Fruit fly (Drosophila melanogaster) whole organism, embryonic: ENCODE measurements around the gene CG31103.

Experiments used
- ATbp ChIP-seq: fragments of 200-800 bp; sonication (Bioruptor generic); optimal IDR thresholded peaks from 2 replicates; lab custom pipeline; 2017; ENCODE audit warnings: missing biosample characterization, mild to moderate bottlenecking, missing genetic modification characterization, missing genetic modification reagents
- Bdp1 ChIP-seq: fragments of 200-800 bp; sonication (Bioruptor generic); optimal IDR thresholded peaks from 3 replicates; lab custom pipeline; 2016; ENCODE audit warnings: missing biosample characterization, missing genetic modification characterization
- CG11723 ChIP-seq: fragments of 200-800 bp; sonication (Bioruptor generic); optimal IDR thresholded peaks from 2 replicates; lab custom pipeline; 2017; ENCODE audit warnings: missing biosample characterization, mild to moderate bottlenecking, missing genetic modification characterization
- CG15269 ChIP-seq: fragments of 200-800 bp; sonication (Bioruptor generic); optimal IDR thresholded peaks from 2 replicates; lab custom pipeline; 2018; ENCODE audit warnings: missing biosample characterization, mild to moderate bottlenecking, missing genetic modification characterization, moderate library complexity
- CG15514 ChIP-seq: fragments of 200-800 bp; sonication (Bioruptor generic); optimal IDR thresholded peaks from 3 replicates; lab custom pipeline; 2017; ENCODE audit warnings: missing biosample characterization, missing genetic modification characterization, mild to moderate bottlenecking, moderate library complexity, missing genetic modification reagents
- CG16779 ChIP-seq: fragments of 200-800 bp; sonication (Bioruptor generic); IDR thresholded peaks from 2 replicates; pipeline ENCODE4 v1.3.6; 2022; ENCODE audit warnings: missing biosample characterization, missing genetic modification characterization
- CG18476 ChIP-seq: fragments of 200-800 bp; sonication (Bioruptor generic); optimal IDR thresholded peaks from 2 replicates; lab custom pipeline; 2016; ENCODE audit warnings: missing biosample characterization, mild to moderate bottlenecking, missing genetic modification characterization
- CG31365 ChIP-seq: fragments of 200-800 bp; sonication (Bioruptor generic); optimal IDR thresholded peaks from 2 replicates; lab custom pipeline; 2018; ENCODE audit warnings: missing biosample characterization, mild to moderate bottlenecking, missing genetic modification characterization
- CG34422 ChIP-seq: fragments of 200-800 bp; sonication (Bioruptor generic); IDR thresholded peaks from 3 replicates; pipeline ENCODE4 v1.3.6; 2022; ENCODE audit warnings: missing biosample characterization, missing genetic modification characterization
- CG6791 ChIP-seq: fragments of 200-800 bp; sonication (Bioruptor generic); IDR thresholded peaks from 3 replicates; pipeline ENCODE4 v1.3.6; 2022; ENCODE audit warnings: missing biosample characterization, missing genetic modification characterization; ENCODE audit not compliant: partially characterized antibody
- CG7271 ChIP-seq: fragments of 200-800 bp; sonication (Bioruptor generic); optimal IDR thresholded peaks from 2 replicates; lab custom pipeline; 2018; ENCODE audit warnings: missing biosample characterization, mild to moderate bottlenecking, missing genetic modification characterization, moderate library complexity
- CG8281 ChIP-seq: fragments of 200-800 bp; sonication (Bioruptor generic); optimal IDR thresholded peaks from 2 replicates; lab custom pipeline; 2018; ENCODE audit warnings: missing biosample characterization, mild to moderate bottlenecking, missing genetic modification characterization, moderate library complexity
- CTCF ChIP-seq: fragments of 200-800 bp; sonication (Bioruptor generic); optimal IDR thresholded peaks from 2 replicates; lab custom pipeline; 2017; ENCODE audit warnings: missing biosample characterization, mild to moderate bottlenecking, missing genetic modification characterization, moderate library complexity
- Dad ChIP-seq: fragments of 200-800 bp; sonication (Bioruptor generic); optimal IDR thresholded peaks from 3 replicates; lab custom pipeline; 2016; ENCODE audit warnings: missing biosample characterization, missing genetic modification characterization
- Dbx ChIP-seq: fragments of 200-800 bp; sonication (Bioruptor generic); IDR thresholded peaks from 3 replicates; pipeline ENCODE4 v1.3.6; 2022; ENCODE audit warnings: missing biosample characterization, missing genetic modification characterization
- Dref ChIP-seq: fragments of 200-800 bp; sonication (Bioruptor generic); IDR thresholded peaks from 2 replicates; pipeline ENCODE4 v1.3.6; 2022; ENCODE audit warnings: missing biosample characterization, missing genetic modification characterization
- Ets65A ChIP-seq: fragments of 200-800 bp; sonication (Bioruptor generic); peaks from one replicate; lab custom pipeline; 2016; ENCODE audit warnings: missing biosample characterization, missing genetic modification characterization
- Fer1 ChIP-seq: fragments of 200-800 bp; sonication (Bioruptor generic); optimal IDR thresholded peaks from 2 replicates; lab custom pipeline; 2017; ENCODE audit warnings: missing biosample characterization, mild to moderate bottlenecking, missing genetic modification characterization
- Gug ChIP-seq: fragments of 200-800 bp; sonication (Bioruptor generic); IDR thresholded peaks from 4 replicates; pipeline ENCODE4 v1.3.6; 2022; ENCODE audit warnings: missing biosample characterization, missing genetic modification characterization
- H15 ChIP-seq: fragments of 200-800 bp; sonication (Bioruptor generic); IDR thresholded peaks from 3 replicates; pipeline ENCODE4 v1.3.6; 2022; ENCODE audit warnings: missing biosample characterization, missing genetic modification characterization
- Hr3 ChIP-seq: fragments of 200-800 bp; sonication (Bioruptor generic); optimal IDR thresholded peaks from 3 replicates; lab custom pipeline; 2016; ENCODE audit warnings: missing biosample characterization, missing genetic modification characterization
- Hr39 ChIP-seq: fragments of >200 bp; optimal IDR thresholded peaks from 2 replicates; lab custom pipeline; 2017
- NC2β ChIP-seq: fragments of 200-800 bp; sonication (Bioruptor generic); optimal IDR thresholded peaks from 2 replicates; lab custom pipeline; 2016; ENCODE audit warnings: missing biosample characterization, missing genetic modification characterization
- Nf-YA ChIP-seq: fragments of 200-800 bp; sonication (Bioruptor generic); IDR thresholded peaks from 2 replicates; pipeline ENCODE4 v1.3.6; 2022; ENCODE audit warnings: missing biosample characterization, missing genetic modification characterization
- TFAM ChIP-seq: fragments of 200-800 bp; sonication (Bioruptor generic); optimal IDR thresholded peaks from 2 replicates; lab custom pipeline; 2017; ENCODE audit warnings: missing biosample characterization, missing genetic modification characterization, inconsistent platforms
- az2 ChIP-seq: fragments of 200-800 bp; sonication (Bioruptor generic); optimal IDR thresholded peaks from 3 replicates; lab custom pipeline; 2016; ENCODE audit warnings: missing biosample characterization, missing genetic modification characterization
- cad ChIP-seq: fragments of >200 bp; optimal IDR thresholded peaks from 2 replicates; lab custom pipeline; 2017; ENCODE audit warnings: missing biosample characterization, missing genetic modification characterization
- crc ChIP-seq: fragments of 200-800 bp; sonication (Bioruptor generic); optimal IDR thresholded peaks from 2 replicates; lab custom pipeline; 2016; ENCODE audit warnings: missing biosample characterization, missing genetic modification characterization
- dan ChIP-seq: fragments of 200-800 bp; sonication (Bioruptor generic); IDR thresholded peaks from 2 replicates; pipeline ENCODE4 v1.3.6; 2022; ENCODE audit warnings: missing biosample characterization, missing genetic modification characterization
- emc ChIP-seq: fragments of 200-800 bp; sonication (Bioruptor generic); optimal IDR thresholded peaks from 2 replicates; lab custom pipeline; 2016; ENCODE audit warnings: missing biosample characterization, missing genetic modification characterization
- eve ChIP-seq, 2 experiments: fragments of >200 bp; optimal IDR thresholded peaks; 2 replicates each; lab custom pipeline; 2017; ENCODE audit warnings: missing biosample characterization in 2 of 2, missing genetic modification characterization in 2 of 2
- ewg ChIP-seq: fragments of 200-800 bp; sonication (Bioruptor generic); optimal IDR thresholded peaks from 3 replicates; lab custom pipeline; 2017; ENCODE audit warnings: mild to moderate bottlenecking, missing biosample characterization, missing genetic modification reagents, missing genetic modification characterization
- gce ChIP-seq: fragments of 200-800 bp; sonication (Bioruptor generic); IDR thresholded peaks from 3 replicates; pipeline ENCODE4 v1.3.6; 2022; ENCODE audit warnings: missing biosample characterization, missing genetic modification characterization
- her ChIP-seq: fragments of 200-800 bp; sonication (Bioruptor generic); optimal IDR thresholded peaks from 2 replicates; lab custom pipeline; 2016; ENCODE audit warnings: missing biosample characterization, missing genetic modification characterization
- lola ChIP-seq, 3 experiments: fragments of >200 bp in 2 of 3; fragments of 200-800 bp in 1 of 3; sonication (Bioruptor generic) in 1 of 3; optimal IDR thresholded peaks; 2 replicates each; lab custom pipeline; 2017 to 2019; ENCODE audit warnings: missing biosample characterization in 3 of 3, missing genetic modification characterization in 3 of 3, mild to moderate bottlenecking in 1 of 3, moderate library complexity in 1 of 3
- org-1 ChIP-seq: fragments of 200-800 bp; sonication (Bioruptor generic); optimal IDR thresholded peaks from 2 replicates; lab custom pipeline; 2017; ENCODE audit warnings: missing biosample characterization, missing genetic modification characterization
- sc ChIP-seq, 3 experiments: fragments of >200 bp in 2 of 3; fragments of 200-800 bp in 1 of 3; sonication (Bioruptor generic) in 1 of 3; optimal IDR thresholded peaks; 2 replicates in 2 of 3; 3 replicates in 1 of 3; lab custom pipeline; 2017; ENCODE audit warnings: mild to moderate bottlenecking in 1 of 3, missing biosample characterization in 1 of 3, missing genetic modification characterization in 1 of 3, missing genetic modification reagents in 1 of 3
- scrt ChIP-seq: fragments of 200-800 bp; sonication (Bioruptor generic); optimal IDR thresholded peaks from 2 replicates; lab custom pipeline; 2018; ENCODE audit warnings: missing biosample characterization, mild to moderate bottlenecking, missing genetic modification characterization, moderate library complexity
- sisA ChIP-seq: fragments of 200-800 bp; sonication (Bioruptor generic); IDR thresholded peaks from 2 replicates; pipeline ENCODE4 v1.3.6; 2022; ENCODE audit warnings: missing biosample characterization, missing genetic modification characterization
- sna ChIP-seq: fragments of 200-800 bp; sonication (Bioruptor generic); IDR thresholded peaks from 2 replicates; pipeline ENCODE4 v1.3.6; 2022; ENCODE audit warnings: missing biosample characterization, missing genetic modification characterization; ENCODE audit not compliant: partially characterized antibody
- sob ChIP-seq: fragments of 200-800 bp; sonication (Bioruptor generic); IDR thresholded peaks from 2 replicates; pipeline ENCODE4 v1.3.6; 2022; ENCODE audit warnings: missing biosample characterization, missing genetic modification characterization
- stc ChIP-seq: fragments of 200-800 bp; sonication (Bioruptor generic); IDR thresholded peaks from 2 replicates; pipeline ENCODE4 v1.3.6; 2022; ENCODE audit warnings: missing biosample characterization, missing genetic modification characterization
- tll ChIP-seq, 2 experiments: fragments of 200-800 bp in 1 of 2; fragments of >200 bp in 1 of 2; sonication (Bioruptor generic) in 1 of 2; optimal IDR thresholded peaks; 2 replicates each; lab custom pipeline; 2017 to 2019; ENCODE audit warnings: missing biosample characterization in 2 of 2, missing genetic modification characterization in 2 of 2, mild to moderate bottlenecking in 1 of 2, moderate library complexity in 1 of 2
- ttk ChIP-seq: fragments of 200-800 bp; sonication (Bioruptor generic); IDR thresholded peaks from 2 replicates; pipeline ENCODE4 v2.1.2; 2022; ENCODE audit warnings: missing biosample characterization, missing genetic modification characterization
- zen ChIP-seq: fragments of 200-800 bp; sonication (Bioruptor generic); optimal IDR thresholded peaks from 3 replicates; lab custom pipeline; 2018; ENCODE audit warnings: missing biosample characterization, mild to moderate bottlenecking, missing genetic modification characterization, moderate library complexity

The CG31103 gene

DNA sequence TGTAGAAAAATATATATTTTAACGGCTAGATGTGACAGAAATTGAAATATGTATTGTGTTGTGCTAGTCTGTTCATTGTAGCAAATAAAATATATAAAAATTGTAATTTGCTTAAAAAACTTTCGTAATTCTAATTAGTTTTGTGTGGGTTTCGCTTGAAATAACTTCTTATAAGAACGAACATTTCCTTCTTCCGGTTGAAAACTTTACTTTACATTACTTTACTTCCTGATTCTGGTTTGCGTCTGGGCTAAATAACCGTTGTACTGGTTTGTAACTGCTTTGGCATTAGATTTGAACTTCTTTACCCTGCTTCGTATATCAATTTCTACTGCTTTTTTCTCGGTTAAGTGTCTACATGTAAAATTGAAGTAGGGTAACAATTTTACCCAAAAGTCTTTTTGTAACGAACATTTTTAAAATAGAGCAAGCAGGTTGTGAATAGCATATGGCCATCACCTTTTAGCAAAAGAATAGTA lies 25.4 kb upstream of the CG31103 start, which contains the start of gene lobo (continued):
- TF ChIP-seq stc, result peak; percentile 69
- TF ChIP-seq NC2β (GFP tag; lab: Kevin White, UChicago), result peak; percentile 67
- no peak for TF ChIP-seq Dref (GFP tag; lab: Robert Waterston, UW)
- no peak for TF ChIP-seq gce
- TF ChIP-seq sisA (GFP tag; lab: Robert Waterston, UW), result 0 out of 2 replicates have a peak, but pooled peaks have one; percentile 26
- TF ChIP-seq Gug (GFP tag; lab: Robert Waterston, UW), result 0 out of 4 replicates have a peak, but pooled peaks have one; percentile 14
- TF ChIP-seq ewg, result peak; percentile 61
- TF ChIP-seq H15 (GFP tag; lab: Robert Waterston, UW), result peak; percentile 61; the same call in 2 of the 3 replicates

DNA sequence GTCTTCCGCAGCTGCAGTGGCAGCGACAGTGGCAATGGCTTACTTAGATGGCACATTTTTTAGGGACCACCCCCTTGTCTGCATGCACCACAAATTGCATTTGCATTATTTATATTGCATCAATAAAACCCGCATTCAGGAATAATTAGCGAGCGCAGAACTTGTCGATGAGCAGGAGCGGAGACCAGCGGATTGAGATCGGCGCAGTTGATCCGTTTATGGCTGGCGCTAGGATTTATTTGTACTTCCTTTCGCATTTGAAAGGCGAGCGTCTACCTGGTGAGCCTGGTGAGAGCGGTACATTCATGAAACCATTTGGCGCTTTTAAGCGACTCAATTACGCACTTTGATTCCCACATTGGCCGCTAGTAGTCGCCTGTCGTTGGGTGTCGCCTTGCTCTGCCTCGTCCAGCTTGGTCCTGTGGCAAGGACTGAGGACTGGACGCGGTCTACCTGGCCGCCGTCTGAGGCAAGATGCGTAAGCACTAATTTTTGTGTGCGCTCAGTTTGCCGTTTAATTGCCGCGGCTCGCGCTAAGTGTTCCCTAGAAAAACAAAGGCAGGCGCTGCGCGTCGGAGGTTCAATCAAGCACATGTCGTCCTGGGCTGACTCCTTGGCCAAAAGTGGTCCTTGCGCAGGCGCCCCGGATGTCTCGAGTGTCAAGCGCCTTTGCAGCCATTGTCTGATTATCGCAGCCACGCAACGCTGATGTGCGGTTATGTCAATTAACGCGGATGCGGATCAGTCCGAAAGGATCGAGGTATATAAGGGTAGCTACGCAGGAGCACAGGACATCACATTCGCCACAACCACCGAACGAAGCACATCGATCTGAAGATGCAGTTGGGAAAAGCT lies 24.2 kb upstream of the CG31103 start, which contains the start of gene CG13653:
CG13653 (plus strand) TSS at position 805 of the 855 bp plus-strand sequence.
- no peak for TF ChIP-seq CG15269 (tag; lab: Kevin White, UChicago)
- peak; percentile 25 for TF ChIP-seq CG7271 (tag; lab: Kevin White, UChicago)
- no peak for TF ChIP-seq CG18476 (GFP tag; lab: Kevin White, UChicago)
- TF ChIP-seq cad (GFP tag; lab: Kevin White, UChicago), result peak; percentile 88
- peak; percentile 84 for TF ChIP-seq zen (tag; lab: Kevin White, UChicago)
- TF ChIP-seq tll (GFP tag; optimal IDR thresholded peaks at IDR 0.05; lab: Kevin White, UChicago), result peak in 1 of 2 experiments; percentile 91
- 0 out of 2 replicates have a peak, but pooled peaks have one; percentile 9 for TF ChIP-seq dan (GFP tag; lab: Robert Waterston, UW)
- TF ChIP-seq CG34422 (GFP tag; lab: Robert Waterston, UW), result 0 out of 3 replicates have a peak, but pooled peaks have one; percentile 11
- TF ChIP-seq CTCF (GFP tag; lab: Kevin White, UChicago), result peak; percentile 79
- no peak for TF ChIP-seq ttk (GFP tag; lab: Robert Waterston, UW)
- TF ChIP-seq Ets65A (GFP tag; lab: Kevin White, UChicago), result peak; percentile 44

DNA sequence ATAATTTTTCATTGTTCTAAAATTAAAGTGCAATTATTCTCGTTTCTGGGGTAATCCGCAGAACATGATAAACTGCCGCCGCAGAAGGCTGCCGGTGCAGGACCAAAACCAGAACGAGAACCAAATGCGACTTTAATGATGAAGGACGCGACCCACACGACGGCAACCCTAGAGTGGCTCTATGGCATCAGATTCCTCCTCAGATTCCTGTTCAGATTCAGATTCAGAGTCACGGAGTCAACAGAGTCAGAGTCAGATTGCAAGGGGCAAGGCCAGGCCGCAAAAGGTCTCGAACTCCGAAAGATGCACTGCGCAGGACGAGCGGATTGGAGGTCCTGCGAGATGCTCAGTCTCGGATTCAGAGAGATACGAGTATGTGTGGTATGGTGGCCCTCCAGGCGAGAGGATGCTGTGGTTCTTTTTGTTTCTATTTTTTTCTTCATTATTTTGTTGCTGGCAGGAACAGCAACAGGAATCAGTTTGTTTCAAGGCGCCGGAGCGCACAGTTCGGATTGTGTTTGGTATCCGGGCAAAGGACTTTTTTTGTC lies 19.7 kb upstream of the CG31103 start, which contains the start of gene CG13654:
CG13654 (plus strand) TSS at position 498 of the 548 bp plus-strand sequence.
- TF ChIP-seq dan (GFP tag; lab: Robert Waterston, UW) (0 out of 2 replicates have a peak, but pooled peaks have one; percentile 11), CG31365 (tag; lab: Kevin White, UChicago) (no peak), Bdp1 (GFP tag; lab: Kevin White, UChicago) (no peak), org-1 (GFP tag; lab: Kevin White, UChicago) (no peak), TFAM (no peak), sob (GFP tag; lab: Robert Waterston, UW) (no peak), crc (GFP tag; lab: Kevin White, UChicago) (no peak), CG11723 (no peak), ATbp (GFP tag; lab: Kevin White, UChicago) (no peak), Dad (GFP tag; lab: Kevin White, UChicago) (no peak), Hr39 (lab: Kevin White, UChicago) (no peak), Nf-YA (no peak), CG16779 (GFP tag; lab: Robert Waterston, UW) (0 out of 2 replicates have a peak, but pooled peaks have one; percentile 44), Dbx (GFP tag; lab: Robert Waterston, UW) (no peak), Fer1 (GFP tag; lab: Kevin White, UChicago) (peak; percentile 10), sna (no peak), eve (GFP tag; optimal IDR thresholded peaks at IDR 0.05; lab: Kevin White, UChicago) (no peak), CG15514 (GFP tag; lab: Kevin White, UChicago) (peak; percentile 23), sc (optimal IDR thresholded peaks at IDR 0.05; lab: Kevin White, UChicago) (no peak), sc (GFP tag; optimal IDR thresholded peaks at IDR 0.05; lab: Kevin White, UChicago) (no peak), CG8281 (tag; lab: Kevin White, UChicago) (no peak), scrt (GFP tag; lab: Kevin White, UChicago) (peak; percentile 86), az2 (GFP tag; lab: Kevin White, UChicago) (no peak), her (GFP tag; lab: Kevin White, UChicago) (no peak), Hr3 (GFP tag; lab: Kevin White, UChicago) (no peak), CG6791 (no peak), emc (GFP tag; lab: Kevin White, UChicago) (no peak), lola (GFP tag; optimal IDR thresholded peaks at IDR 0.05; lab: Kevin White, UChicago) (no peak)
